Fruit fly (Drosophila melanogaster): ENCODE data around the gene CG11597.

DNA sequence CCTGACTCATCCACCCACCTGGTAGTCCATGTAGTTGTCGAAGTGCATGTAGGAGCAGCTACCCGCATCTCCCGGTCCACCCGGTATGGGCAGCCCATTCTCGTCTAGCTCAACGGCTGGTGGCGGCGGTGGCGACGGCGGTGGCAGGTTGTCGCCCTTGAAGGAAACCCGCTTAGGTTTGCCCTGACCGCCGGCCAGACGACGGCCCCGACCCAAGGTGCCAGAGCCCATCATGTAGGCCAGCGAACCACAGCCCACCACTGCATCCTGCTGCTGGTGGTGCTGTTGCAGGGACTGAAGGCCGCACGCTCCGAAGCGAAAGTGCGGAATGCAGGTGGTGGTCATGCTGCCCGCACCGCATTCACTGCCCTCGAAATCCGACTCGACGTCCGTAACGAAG, 40.2 kb upstream of the CG11597 start:
- TF ChIP-seq psq (optimal IDR thresholded peaks at IDR 0.05) (no peak), pan (optimal IDR thresholded peaks at IDR 0.05) (no peak), EcR (GFP tag; optimal IDR thresholded peaks at IDR 0.05) (no peak), CG8478 (optimal IDR thresholded peaks at IDR 0.05) (no peak)
